Fruit fly (Drosophila melanogaster): ENCODE results near the gene RFeSP.

RFeSP gene

DNA sequence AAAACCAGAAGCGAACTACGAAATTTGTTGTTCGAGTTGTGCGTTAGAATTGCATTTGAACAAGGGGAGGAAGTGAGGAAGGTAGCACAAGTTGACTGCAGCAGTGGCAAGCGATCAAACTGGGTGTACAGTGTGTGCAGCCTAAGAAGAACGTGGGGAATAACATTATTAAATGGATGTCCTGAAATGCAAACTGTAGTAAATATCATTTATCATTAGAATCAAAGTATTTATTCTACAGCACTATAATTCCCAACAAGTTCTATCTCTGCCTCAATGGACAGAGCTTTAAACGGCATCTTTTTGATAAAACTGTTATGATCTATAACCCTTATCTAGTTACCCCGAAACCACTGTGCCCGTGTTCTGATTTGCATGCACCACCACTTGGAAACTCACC lies 32.5 kb upstream of the RFeSP start (continued):
- TF ChIP-seq stwl (tag; optimal IDR thresholded peaks at IDR 0.05) (no peak), Lim3 (GFP tag; IDR thresholded peaks at IDR 0.05) (no peak), org-1 (GFP tag; optimal IDR thresholded peaks at IDR 0.05) (no peak), CG3407 (GFP tag; optimal IDR thresholded peaks at IDR 0.05) (peak; percentile 30), CrebB (tag; optimal IDR thresholded peaks at IDR 0.05) (no peak), CG15601 (tag; optimal IDR thresholded peaks at IDR 0.05) (peak; percentile 19), CG3847 (GFP tag; IDR thresholded peaks at IDR 0.05) (no peak), cas (GFP tag; IDR thresholded peaks at IDR 0.05) (no peak), cato (GFP tag; optimal IDR thresholded peaks at IDR 0.05; ENCODE audit: borderline replicate concordance) (no peak), sob (GFP tag; IDR thresholded peaks at IDR 0.05) (no peak), CG43689 (GFP tag; IDR thresholded peaks at IDR 0.05) (no peak), CG3995 (GFP tag; optimal IDR thresholded peaks at IDR 0.05) (no peak), pb (GFP tag; optimal IDR thresholded peaks at IDR 0.05) (no peak), CG10565 (GFP tag; optimal IDR thresholded peaks at IDR 0.05) (no peak), btn (GFP tag; optimal IDR thresholded peaks at IDR 0.05) (no peak), MESR4 (GFP tag; optimal IDR thresholded peaks at IDR 0.05) (no peak), CG2129 (GFP tag; IDR thresholded peaks at IDR 0.05; ENCODE audit: partially characterized antibody) (no peak), CG30020 (tag; optimal IDR thresholded peaks at IDR 0.05) (no peak), Camta (GFP tag; optimal IDR thresholded peaks at IDR 0.05) (no peak), chn (GFP tag; optimal IDR thresholded peaks at IDR 0.05) (no peak), fu2 (GFP tag; optimal IDR thresholded peaks at IDR 0.05) (no peak), CG4282 (GFP tag; optimal IDR thresholded peaks at IDR 0.05) (no peak), CG8290 (GFP tag; optimal IDR thresholded peaks at IDR 0.05) (no peak), CG8290 (tag; optimal IDR thresholded peaks at IDR 0.05) (no peak), bsh (GFP tag; optimal IDR thresholded peaks at IDR 0.05) (peak in 1 of 2 experiments; percentile 40), Optix (GFP tag; IDR thresholded peaks at IDR 0.05) (no peak), dimm (GFP tag; IDR thresholded peaks at IDR 0.05) (no peak), CG14710 (tag; optimal IDR thresholded peaks at IDR 0.05) (peak; percentile 22), CG10267 (tag; optimal IDR thresholded peaks at IDR 0.05) (peak; percentile 4), E2f1 (GFP tag; IDR thresholded peaks at IDR 0.05) (no peak), jing (GFP tag; optimal IDR thresholded peaks at IDR 0.05) (no peak), dati (GFP tag; IDR thresholded peaks at IDR 0.05) (no peak), grn (GFP tag; optimal IDR thresholded peaks at IDR 0.05) (no peak), CG12236 (GFP tag; optimal IDR thresholded peaks at IDR 0.05) (no peak), CG14965 (GFP tag; optimal IDR thresholded peaks at IDR 0.05; ENCODE audit: borderline replicate concordance) (no peak), Hr3 (GFP tag; optimal IDR thresholded peaks at IDR 0.05) (no peak), TFAM (GFP tag; optimal IDR thresholded peaks at IDR 0.05) (no peak), Chrac-16 (GFP tag; optimal IDR thresholded peaks at IDR 0.05) (no peak), Dp (GFP tag; optimal IDR thresholded peaks at IDR 0.05) (no peak), disco-r (GFP tag; optimal IDR thresholded peaks at IDR 0.05) (no peak), CoRest (tag; optimal IDR thresholded peaks at IDR 0.05) (peak; percentile 29), BEAF-32 (GFP tag; optimal IDR thresholded peaks at IDR 0.05) (no peak), fd3F (GFP tag; optimal IDR thresholded peaks at IDR 0.05) (no peak), Mad (GFP tag; optimal IDR thresholded peaks at IDR 0.05) (no peak), CG32772 (GFP tag; IDR thresholded peaks at IDR 0.05) (no peak), odd (GFP tag; optimal IDR thresholded peaks at IDR 0.05) (peak; percentile 2), CG16779 (GFP tag; IDR thresholded peaks at IDR 0.05) (no peak), CG7963 (GFP tag; IDR thresholded peaks at IDR 0.05; ENCODE audit: partially characterized antibody) (no peak), knrl (GFP tag; IDR thresholded peaks at IDR 0.05; ENCODE audit: partially characterized antibody) (no peak), sima (GFP tag; optimal IDR thresholded peaks at IDR 0.05) (no peak), ems (GFP tag; optimal IDR thresholded peaks at IDR 0.05) (no peak), CG33213 (GFP tag; optimal IDR thresholded peaks at IDR 0.05) (no peak)

Measured in whole organism, embryonic.